Worm (Caenorhabditis elegans) whole organism, L3 larva: ENCODE data around the gene nipi-3.

Experiments
- R02D3.7 ChIP-seq: fragments of 150-350 bp; optimal IDR thresholded peaks from 2 replicates; lab custom pipeline; 2014; ENCODE audit warnings: missing biosample characterization, missing genetic modification characterization
- egl-27 ChIP-seq: sonication (generic microtip); optimal IDR thresholded peaks from 4 replicates; lab custom pipeline; 2017; ENCODE audit warnings: missing biosample characterization, missing genetic modification reagents, missing genetic modification characterization
- elt-1 ChIP-seq: fragments of 150-350 bp; optimal IDR thresholded peaks from 2 replicates; lab custom pipeline; 2014; ENCODE audit warnings: missing biosample characterization, missing genetic modification characterization
- eor-1 ChIP-seq, 2 experiments: fragments of 150-350 bp; optimal IDR thresholded peaks; 2 replicates each; lab custom pipeline; 2014 to 2018; ENCODE audit warnings: missing biosample characterization in 2 of 2, missing genetic modification characterization in 2 of 2
- fos-1 ChIP-seq: fragments of 150-350 bp; optimal IDR thresholded peaks from 2 replicates; lab custom pipeline; 2014; ENCODE audit warnings: missing biosample characterization, missing genetic modification characterization
- lin-15B ChIP-seq: fragments of 150-350 bp; optimal IDR thresholded peaks from 2 replicates; lab custom pipeline; 2014; ENCODE audit warnings: missing biosample characterization, missing genetic modification characterization
- lin-39 ChIP-seq: fragments of 150-350 bp; optimal IDR thresholded peaks from 2 replicates; lab custom pipeline; 2018; ENCODE audit warnings: missing biosample characterization, missing genetic modification reagents, missing genetic modification characterization
- mdl-1 ChIP-seq: fragments of 150-350 bp; optimal IDR thresholded peaks from 2 replicates; lab custom pipeline; 2014; ENCODE audit warnings: missing biosample characterization, missing genetic modification characterization
- nhr-237 ChIP-seq: fragments of 150-350 bp; optimal IDR thresholded peaks from 2 replicates; lab custom pipeline; 2014; ENCODE audit warnings: missing biosample characterization, missing genetic modification characterization
- nhr-28 ChIP-seq: fragments of 150-350 bp; optimal IDR thresholded peaks from 2 replicates; lab custom pipeline; 2014; ENCODE audit warnings: missing biosample characterization, missing genetic modification characterization
- unc-62 ChIP-seq: fragments of 150-350 bp; sonication (generic microtip); optimal IDR thresholded peaks from 4 replicates; lab custom pipeline; 2014; ENCODE audit warnings: missing biosample characterization, missing genetic modification reagents, missing genetic modification characterization
- ztf-4 ChIP-seq: fragments of 150-350 bp; optimal IDR thresholded peaks from 2 replicates; lab custom pipeline; 2014; ENCODE audit warnings: missing biosample characterization, missing genetic modification characterization

ce11 chrX:15566640-15567039 is 41.1 kb upstream of the nipi-3 start:
- TF ChIP-seq lin-39 (tag; lab: Kevin White, UChicago) = peak; percentile 67
- TF ChIP-seq R02D3.7 (tag; lab: Kevin White, UChicago) = no peak
- TF ChIP-seq nhr-28 = no peak
- TF ChIP-seq mdl-1 (tag; lab: Kevin White, UChicago) = no peak
- TF ChIP-seq unc-62 (GFP tag; lab: Kevin White, UChicago) = no peak
- TF ChIP-seq elt-1 (tag; lab: Kevin White, UChicago) = no peak
- TF ChIP-seq nhr-237 (tag; lab: Kevin White, UChicago) = no peak
- TF ChIP-seq egl-27 (tag; lab: Kevin White, UChicago) = no peak
- no peak for TF ChIP-seq ztf-4 (tag; lab: Kevin White, UChicago)
- no peak for TF ChIP-seq eor-1 (tag; optimal IDR thresholded peaks at IDR 0.05; lab: Kevin White, UChicago)
- no peak for TF ChIP-seq fos-1 (tag; lab: Kevin White, UChicago)
- TF ChIP-seq lin-15B (tag; lab: Kevin White, UChicago) = no peak
